Fruit fly (Drosophila melanogaster) whole organism, embryonic: ENCODE data around the gene Rbbp5.

Experiments
- Awh ChIP-seq: fragments of 200-800 bp; sonication (Bioruptor generic); IDR thresholded peaks from 2 replicates; pipeline ENCODE4, ENCODE4 v1.3.6; 2022; ENCODE audit warnings: missing biosample characterization, missing genetic modification characterization
- Bteb2 ChIP-seq: fragments of 200-800 bp; sonication (Bioruptor generic); optimal IDR thresholded peaks from 2 replicates; lab custom pipeline; 2016; ENCODE audit warnings: missing biosample characterization, missing genetic modification characterization
- CG10431 ChIP-seq: fragments of 200-800 bp; sonication (Bioruptor generic); optimal IDR thresholded peaks from 3 replicates; lab custom pipeline; 2018; ENCODE audit warnings: missing biosample characterization, mild to moderate bottlenecking, missing genetic modification characterization
- CG11085 ChIP-seq: fragments of 200-800 bp; sonication (Bioruptor generic); IDR thresholded peaks from 2 replicates; pipeline ENCODE4 v1.3.6; 2022; ENCODE audit warnings: missing biosample characterization, missing genetic modification characterization
- CG11696 ChIP-seq: fragments of 200-800 bp; sonication (Bioruptor generic); IDR thresholded peaks from 2 replicates; pipeline ENCODE4 v1.3.6; 2022; ENCODE audit warnings: missing biosample characterization, missing genetic modification characterization
- CG14014 ChIP-seq: fragments of 200-800 bp; sonication (Bioruptor generic); IDR thresholded peaks from 2 replicates; pipeline ENCODE4 v1.3.6; 2022; ENCODE audit warnings: missing biosample characterization, missing genetic modification characterization
- CG14710 ChIP-seq: fragments of 200-800 bp; sonication (Bioruptor generic); optimal IDR thresholded peaks from 3 replicates; lab custom pipeline; 2019; ENCODE audit warnings: missing biosample characterization, mild to moderate bottlenecking, missing genetic modification characterization, moderate library complexity
- CG15073 ChIP-seq: fragments of 200-800 bp; sonication (Bioruptor generic); optimal IDR thresholded peaks from 2 replicates; lab custom pipeline; 2016; ENCODE audit warnings: missing biosample characterization, missing genetic modification characterization
- CG1603 ChIP-seq: fragments of 200-800 bp; sonication (Bioruptor generic); optimal IDR thresholded peaks from 2 replicates; lab custom pipeline; 2019; ENCODE audit warnings: missing biosample characterization, mild to moderate bottlenecking, missing genetic modification characterization, moderate library complexity
- CG1647 ChIP-seq: fragments of 200-800 bp; sonication (Bioruptor generic); optimal IDR thresholded peaks from 3 replicates; lab custom pipeline; 2016; ENCODE audit warnings: missing biosample characterization, missing genetic modification characterization
- CG34224 ChIP-seq: fragments of 200-800 bp; sonication (Bioruptor generic); IDR thresholded peaks from 3 replicates; pipeline ENCODE4 v1.3.6; 2022; ENCODE audit warnings: missing biosample characterization, missing genetic modification characterization; ENCODE audit not compliant: partially characterized antibody
- CG4360 ChIP-seq: fragments of 200-800 bp; sonication (Bioruptor generic); IDR thresholded peaks from 2 replicates; pipeline ENCODE4 v1.3.6; 2022; ENCODE audit warnings: missing biosample characterization, missing genetic modification characterization
- CG6272 ChIP-seq: fragments of 200-800 bp; sonication (Bioruptor generic); IDR thresholded peaks from 2 replicates; pipeline ENCODE4 v1.3.6; 2022; ENCODE audit warnings: missing biosample characterization, missing genetic modification characterization
- CG7372 ChIP-seq: fragments of 200-800 bp; sonication (Bioruptor generic); IDR thresholded peaks from 2 replicates; pipeline ENCODE4 v1.3.6; 2022; ENCODE audit warnings: missing biosample characterization, missing genetic modification characterization
- CG8359 ChIP-seq: fragments of 200-800 bp; sonication (Bioruptor generic); optimal IDR thresholded peaks from 2 replicates; lab custom pipeline; 2017; ENCODE audit warnings: missing biosample characterization, mild to moderate bottlenecking, missing genetic modification characterization, borderline replicate concordance
- CG8765 ChIP-seq: fragments of 200-800 bp; sonication (Bioruptor generic); IDR thresholded peaks from 2 replicates; pipeline ENCODE4 v1.3.6; 2022; ENCODE audit warnings: missing biosample characterization, missing genetic modification characterization
- D ChIP-seq, 2 experiments: fragments of 200-800 bp in 1 of 2; fragments of >200 bp in 1 of 2; sonication (Bioruptor generic) in 1 of 2; optimal IDR thresholded peaks; 2 replicates in 1 of 2; 3 replicates in 1 of 2; lab custom pipeline; 2017; ENCODE audit warnings: mild to moderate bottlenecking in 1 of 2, missing biosample characterization in 1 of 2, missing genetic modification characterization in 1 of 2, missing genetic modification reagents in 1 of 2
- Deaf1 ChIP-seq: fragments of 200-800 bp; optimal IDR thresholded peaks from 3 replicates; lab custom pipeline; 2019; ENCODE audit warnings: missing biosample characterization, mild to moderate bottlenecking, missing genetic modification characterization, moderate library complexity
- Dp ChIP-seq: fragments of 200-800 bp; sonication (Bioruptor generic); optimal IDR thresholded peaks from 2 replicates; lab custom pipeline; 2018; ENCODE audit warnings: missing biosample characterization, mild to moderate bottlenecking, missing genetic modification characterization, moderate library complexity
- Dref ChIP-seq: fragments of 200-800 bp; sonication (Bioruptor generic); IDR thresholded peaks from 2 replicates; pipeline ENCODE4 v1.3.6; 2022; ENCODE audit warnings: missing biosample characterization, missing genetic modification characterization
- Gug ChIP-seq: fragments of 200-800 bp; sonication (Bioruptor generic); IDR thresholded peaks from 4 replicates; pipeline ENCODE4 v1.3.6; 2022; ENCODE audit warnings: missing biosample characterization, missing genetic modification characterization
- H15 ChIP-seq: fragments of 200-800 bp; sonication (Bioruptor generic); IDR thresholded peaks from 3 replicates; pipeline ENCODE4 v1.3.6; 2022; ENCODE audit warnings: missing biosample characterization, missing genetic modification characterization
- Hand ChIP-seq: fragments of 200-800 bp; sonication (Bioruptor generic); optimal IDR thresholded peaks from 2 replicates; lab custom pipeline; 2017; ENCODE audit warnings: mild to moderate bottlenecking, missing biosample characterization, missing genetic modification reagents, missing genetic modification characterization
- Mrtf ChIP-seq: fragments of 200-800 bp; sonication (Bioruptor generic); IDR thresholded peaks from 3 replicates; pipeline ENCODE4 v1.3.6; 2022; ENCODE audit warnings: missing biosample characterization, missing genetic modification characterization
- Vsx1 ChIP-seq: fragments of 200-800 bp; sonication (Bioruptor generic); optimal IDR thresholded peaks from 2 replicates; lab custom pipeline; 2017; ENCODE audit warnings: missing biosample characterization, mild to moderate bottlenecking, missing genetic modification characterization, missing genetic modification reagents
- bcd ChIP-seq: fragments of 200-800 bp; sonication (Bioruptor generic); optimal IDR thresholded peaks from 2 replicates; lab custom pipeline; 2017; ENCODE audit warnings: missing biosample characterization, mild to moderate bottlenecking, missing genetic modification characterization
- crp ChIP-seq, 2 experiments: fragments of 200-800 bp; sonication (Bioruptor generic); optimal IDR thresholded peaks; 2 replicates in 1 of 2; 3 replicates in 1 of 2; lab custom pipeline; 2017; ENCODE audit warnings: missing biosample characterization in 2 of 2, missing genetic modification characterization in 2 of 2, mild to moderate bottlenecking in 1 of 2, moderate library complexity in 1 of 2
- dm ChIP-seq: fragments of 200-800 bp; sonication (Bioruptor generic); optimal IDR thresholded peaks from 3 replicates; lab custom pipeline; 2016; ENCODE audit warnings: missing biosample characterization, missing genetic modification characterization
- dpn ChIP-seq, 2 experiments: fragments of 200-800 bp; sonication (Bioruptor generic); optimal IDR thresholded peaks; 3 replicates each; lab custom pipeline; 2016; ENCODE audit warnings: missing biosample characterization in 2 of 2, missing genetic modification characterization in 2 of 2
- ewg ChIP-seq: fragments of 200-800 bp; sonication (Bioruptor generic); optimal IDR thresholded peaks from 3 replicates; lab custom pipeline; 2017; ENCODE audit warnings: mild to moderate bottlenecking, missing biosample characterization, missing genetic modification reagents, missing genetic modification characterization
- gce ChIP-seq: fragments of 200-800 bp; sonication (Bioruptor generic); IDR thresholded peaks from 3 replicates; pipeline ENCODE4 v1.3.6; 2022; ENCODE audit warnings: missing biosample characterization, missing genetic modification characterization
- gem ChIP-seq: fragments of 200-800 bp; sonication (Bioruptor generic); optimal IDR thresholded peaks from 2 replicates; lab custom pipeline; 2019; ENCODE audit warnings: missing biosample characterization, mild to moderate bottlenecking, missing genetic modification characterization, moderate library complexity
- jumu ChIP-seq: fragments of 200-800 bp; sonication (Bioruptor generic); optimal IDR thresholded peaks from 3 replicates; lab custom pipeline; 2016; ENCODE audit warnings: missing biosample characterization, missing genetic modification characterization
- kah ChIP-seq: fragments of 200-800 bp; sonication (Bioruptor generic); optimal IDR thresholded peaks from 2 replicates; lab custom pipeline; 2018; ENCODE audit warnings: missing biosample characterization, mild to moderate bottlenecking, missing genetic modification characterization
- klu ChIP-seq: fragments of 200-800 bp; sonication (Bioruptor generic); IDR thresholded peaks from 2 replicates; pipeline ENCODE4 v1.3.6; 2022; ENCODE audit warnings: missing biosample characterization, missing genetic modification characterization
- lab ChIP-seq: fragments of 200-800 bp; sonication (Bioruptor generic); optimal IDR thresholded peaks from 3 replicates; lab custom pipeline; 2017; ENCODE audit warnings: missing biosample characterization, missing genetic modification characterization, mild to moderate bottlenecking, moderate library complexity, missing genetic modification reagents
- luna ChIP-seq: fragments of 200-800 bp; sonication (Bioruptor generic); optimal IDR thresholded peaks from 2 replicates; lab custom pipeline; 2016; ENCODE audit warnings: missing biosample characterization, missing genetic modification characterization
- org-1 ChIP-seq: fragments of 200-800 bp; sonication (Bioruptor generic); optimal IDR thresholded peaks from 2 replicates; lab custom pipeline; 2017; ENCODE audit warnings: missing biosample characterization, missing genetic modification characterization
- pb ChIP-seq: fragments of 200-800 bp; sonication (Bioruptor generic); optimal IDR thresholded peaks from 3 replicates; lab custom pipeline; 2016; ENCODE audit warnings: missing biosample characterization, missing genetic modification characterization
- phol ChIP-seq: fragments of 200-800 bp; sonication (Bioruptor generic); optimal IDR thresholded peaks from 3 replicates; lab custom pipeline; 2018; ENCODE audit warnings: missing biosample characterization, mild to moderate bottlenecking, missing genetic modification characterization, moderate library complexity
- sim ChIP-seq: fragments of 200-800 bp; sonication (Bioruptor generic); IDR thresholded peaks from 2 replicates; pipeline ENCODE4 v1.3.6; 2022; ENCODE audit warnings: missing biosample characterization, missing genetic modification characterization
- tll ChIP-seq, 2 experiments: fragments of 200-800 bp in 1 of 2; fragments of >200 bp in 1 of 2; sonication (Bioruptor generic) in 1 of 2; optimal IDR thresholded peaks; 2 replicates each; lab custom pipeline; 2017 to 2019; ENCODE audit warnings: missing biosample characterization in 2 of 2, missing genetic modification characterization in 2 of 2, mild to moderate bottlenecking in 1 of 2, moderate library complexity in 1 of 2
- tna ChIP-seq: fragments of 200-800 bp; sonication (Bioruptor generic); IDR thresholded peaks from 2 replicates; pipeline ENCODE4 v1.3.6; 2022; ENCODE audit warnings: missing biosample characterization, missing genetic modification characterization; ENCODE audit not compliant: partially characterized antibody
- trem ChIP-seq: fragments of 200-800 bp; optimal IDR thresholded peaks from 3 replicates; lab custom pipeline; 2019; ENCODE audit warnings: missing biosample characterization, mild to moderate bottlenecking, missing genetic modification characterization, moderate library complexity
- usp ChIP-seq: fragments of >200 bp; optimal IDR thresholded peaks from 2 replicates; lab custom pipeline; 2017; ENCODE audit warnings: missing biosample characterization, missing genetic modification characterization
- vvl ChIP-seq: fragments of 200-800 bp; sonication (Bioruptor generic); IDR thresholded peaks from 2 replicates; pipeline ENCODE4 v1.3.6; 2022; ENCODE audit warnings: missing biosample characterization, missing genetic modification characterization
- wdn ChIP-seq: fragments of 200-800 bp; sonication (Bioruptor generic); IDR thresholded peaks from 2 replicates; pipeline ENCODE4 v1.3.6; 2022; ENCODE audit warnings: missing biosample characterization, missing genetic modification characterization
- wor ChIP-seq: fragments of 200-800 bp; sonication (Bioruptor generic); IDR thresholded peaks from 2 replicates; pipeline ENCODE4 v1.3.6; 2022; ENCODE audit warnings: missing biosample characterization, missing genetic modification characterization
- zen2 ChIP-seq: fragments of 200-800 bp; sonication (Bioruptor generic); IDR thresholded peaks from 3 replicates; pipeline ENCODE4 v1.3.6; 2022; ENCODE audit warnings: missing biosample characterization, missing genetic modification characterization; ENCODE audit not compliant: partially characterized antibody

The Rbbp5 gene

DNA sequence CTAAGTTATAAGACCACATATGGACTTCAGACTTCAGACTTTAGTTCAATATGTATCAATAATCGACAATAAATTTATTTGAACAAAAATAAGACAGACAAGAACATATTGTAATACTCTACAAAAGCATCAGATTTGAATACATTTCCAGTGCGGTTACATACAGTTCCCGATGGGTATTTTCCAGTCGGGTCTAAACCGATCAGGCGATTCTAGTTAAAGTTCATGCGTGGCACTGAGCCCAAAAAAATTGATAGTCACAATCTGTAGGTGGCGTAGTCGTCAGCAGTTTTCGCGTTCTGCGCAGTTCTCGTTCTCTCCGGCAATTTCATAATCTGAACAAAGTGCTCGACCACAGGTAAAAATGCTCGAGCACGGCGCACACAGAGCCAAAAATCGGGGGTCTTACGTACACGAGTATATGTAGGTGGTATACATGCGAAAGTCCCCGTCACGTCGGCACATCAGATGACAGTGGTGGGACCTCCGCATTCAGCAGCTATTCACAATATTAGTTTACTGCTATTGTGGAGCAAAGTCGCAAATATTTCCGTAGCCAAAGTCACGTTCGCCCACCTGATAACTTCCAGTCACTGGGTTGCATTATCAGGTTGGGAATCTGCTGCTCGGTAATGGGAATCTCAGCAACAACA lies 47.6 kb upstream of the Rbbp5 start (continued):
- TF ChIP-seq pb (GFP tag; lab: Kevin White, UChicago) (no peak), Hand (GFP tag; lab: Kevin White, UChicago) (peak; percentile 61), CG6272 (GFP tag; lab: Robert Waterston, UW) (no peak), wor (GFP tag; lab: Robert Waterston, UW) (no peak), luna (no peak), vvl (GFP tag; lab: Robert Waterston, UW) (peak; percentile 25; the same call in 1 of the 2 replicates), Bteb2 (GFP tag; lab: Kevin White, UChicago) (peak; percentile 61), sim (no peak), wdn (0 out of 2 replicates have a peak, but pooled peaks have one; percentile 7), trem (no peak), gce (GFP tag; lab: Robert Waterston, UW) (no peak; the same call in 2 of the 3 replicates), CG14710 (tag; lab: Kevin White, UChicago) (no peak), jumu (no peak), CG8765 (GFP tag; lab: Robert Waterston, UW) (peak; percentile 44; the same call in 1 of the 2 replicates), Vsx1 (GFP tag; lab: Kevin White, UChicago) (no peak), Mrtf (GFP tag; lab: Robert Waterston, UW) (0 out of 3 replicates have a peak, but pooled peaks have one; percentile 37), zen2 (GFP tag; lab: Robert Waterston, UW) (no peak), Deaf1 (tag; lab: Kevin White, UChicago) (peak; percentile 37), dpn (GFP tag; optimal IDR thresholded peaks at IDR 0.05; lab: Kevin White, UChicago) (peak; percentile 37 to 49), org-1 (GFP tag; lab: Kevin White, UChicago) (no peak), CG15073 (peak; percentile 40), kah (no peak), lab (peak; percentile 65), H15 (no peak), CG4360 (GFP tag; lab: Robert Waterston, UW) (no peak), tll (GFP tag; optimal IDR thresholded peaks at IDR 0.05; lab: Kevin White, UChicago) (no peak), klu (GFP tag; lab: Robert Waterston, UW) (no peak), CG8359 (no peak), Awh (no peak), Dp (GFP tag; lab: Kevin White, UChicago) (no peak), dm (GFP tag; lab: Kevin White, UChicago) (no peak), D (optimal IDR thresholded peaks at IDR 0.05; lab: Kevin White, UChicago) (no peak), D (GFP tag; optimal IDR thresholded peaks at IDR 0.05; lab: Kevin White, UChicago) (no peak), Gug (GFP tag; lab: Robert Waterston, UW) (peak; percentile 17; the same call in 1 of the 4 replicates), gem (tag; lab: Kevin White, UChicago) (peak; percentile 71), CG34224 (peak; percentile 42; the same call in 2 of the 3 replicates), phol (tag; lab: Kevin White, UChicago) (peak; percentile 9), CG14014 (GFP tag; lab: Robert Waterston, UW) (no peak), CG10431 (GFP tag; lab: Kevin White, UChicago) (peak; percentile 63), Dref (GFP tag; lab: Robert Waterston, UW) (0 out of 2 replicates have a peak, but pooled peaks have one; percentile 15), crp (GFP tag; optimal IDR thresholded peaks at IDR 0.05; lab: Kevin White, UChicago) (no peak), CG1647 (GFP tag; lab: Kevin White, UChicago) (peak; percentile 54), ewg (GFP tag; lab: Kevin White, UChicago) (no peak), bcd (GFP tag; lab: Kevin White, UChicago) (peak; percentile 53), CG1603 (tag; lab: Kevin White, UChicago) (no peak), CG7372 (GFP tag; lab: Robert Waterston, UW) (no peak), usp (GFP tag; lab: Kevin White, UChicago) (no peak), CG11696 (no peak), tna (GFP tag; lab: Robert Waterston, UW) (no peak), CG11085 (GFP tag; lab: Robert Waterston, UW) (no peak)
